Fruit fly (Drosophila melanogaster) Kc167 (cell line): ENCODE measurements around the gene mip130.

Source experiments
- Myc ChIP-seq: fragments of >200 bp; optimal IDR thresholded peaks from 2 replicates; lab custom pipeline; 2017; ENCODE audit warnings: missing external identifiers
- Sin3A ChIP-seq: fragments of >200 bp; optimal IDR thresholded peaks from 2 replicates; lab custom pipeline; 2018; ENCODE audit warnings: missing external identifiers
- psq ChIP-seq: fragments of >200 bp; optimal IDR thresholded peaks from 2 replicates; lab custom pipeline; 2017; ENCODE audit warnings: missing external identifiers

- TF ChIP-seq psq (lab: Kevin White, UChicago) (no peak), Sin3A (no peak), Myc (lab: Kevin White, UChicago) (no peak)
Observed at dm6 chrX:1873515-1874126, 34.4 kb upstream of the mip130 start, which contains the start of the genes Pgam5 and Vps26.
